Worm (Caenorhabditis elegans): ENCODE results near the gene H04J21.1.

DNA sequence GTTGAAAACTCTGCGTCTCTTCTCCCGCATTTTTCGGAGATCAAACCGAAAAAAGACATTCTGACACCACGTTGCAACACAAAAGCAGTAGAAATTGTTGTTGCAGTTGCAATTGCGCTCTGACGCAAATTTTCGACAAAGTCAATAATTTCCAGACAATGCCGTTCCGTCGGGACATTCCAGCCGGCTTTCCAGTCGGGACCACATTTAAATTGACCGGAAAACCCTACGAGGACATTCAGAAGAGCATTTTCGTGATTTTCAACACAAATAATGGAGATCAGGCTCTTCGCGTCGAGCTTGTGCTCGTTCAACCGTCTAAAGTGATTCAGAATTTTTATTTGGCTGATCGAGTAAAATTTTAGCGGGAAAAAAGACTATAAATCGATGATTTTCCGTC is 47.2 kb upstream of the H04J21.1 start:
- TF ChIP-seq nhr-6 (tag; optimal IDR thresholded peaks at IDR 0.05): no peak
- TF ChIP-seq unc-62 (GFP tag; optimal IDR thresholded peaks at IDR 0.05): no peak
- no peak for TF ChIP-seq alr-1 (tag; optimal IDR thresholded peaks at IDR 0.05)
- TF ChIP-seq fos-1 (tag; optimal IDR thresholded peaks at IDR 0.05): no peak
- no peak for TF ChIP-seq lsy-2 (tag; optimal IDR thresholded peaks at IDR 0.05)
- no peak for TF ChIP-seq blmp-1 (tag; optimal IDR thresholded peaks at IDR 0.05; ENCODE audit: insufficient read depth)
- no peak for TF ChIP-seq lin-11 (tag; optimal IDR thresholded peaks at IDR 0.05)
- no peak for TF ChIP-seq lin-13 (GFP tag; optimal IDR thresholded peaks at IDR 0.05)
- no peak for TF ChIP-seq aly-2 (tag; optimal IDR thresholded peaks at IDR 0.05)
- no peak for TF ChIP-seq nhr-23 (tag; optimal IDR thresholded peaks at IDR 0.05)
- TF ChIP-seq nhr-11 (tag; optimal IDR thresholded peaks at IDR 0.05): no peak
- TF ChIP-seq mab-5 (tag; optimal IDR thresholded peaks at IDR 0.05): no peak
- TF ChIP-seq nhr-10 (tag; optimal IDR thresholded peaks at IDR 0.05): no peak

All from whole organism, L2 larva.